Worm (Caenorhabditis elegans): Measurements from ENCODE around the gene ZK1307.2.

- no peak for TF ChIP-seq hpl-2 (GFP tag; optimal IDR thresholded peaks at IDR 0.05)
- no peak for TF ChIP-seq sox-4 (tag; optimal IDR thresholded peaks at IDR 0.05)
- TF ChIP-seq nhr-11 (tag; optimal IDR thresholded peaks at IDR 0.05), result no peak
- TF ChIP-seq lin-39 (tag; optimal IDR thresholded peaks at IDR 0.05), result no peak
- no peak for TF ChIP-seq fkh-4 (tag; optimal IDR thresholded peaks at IDR 0.05; ENCODE audit: borderline replicate concordance)
- TF ChIP-seq nhr-47 (tag; optimal IDR thresholded peaks at IDR 0.05), result no peak
- no peak for TF ChIP-seq pqm-1 (tag; optimal IDR thresholded peaks at IDR 0.05)
- no peak for TF ChIP-seq ama-1 (optimal IDR thresholded peaks at IDR 0.05)
- TF ChIP-seq isw-1 (GFP tag; IDR thresholded peaks at IDR 0.05), result no peak
- TF ChIP-seq mep-1 (tag; optimal IDR thresholded peaks at IDR 0.05), result no peak
- no peak for TF ChIP-seq lin-35 (GFP tag; optimal IDR thresholded peaks at IDR 0.05)
- no peak for TF ChIP-seq tbx-2 (tag; optimal IDR thresholded peaks at IDR 0.05)
Measured at ce11 chrII:9682044-9682443, 28.3 kb upstream of the ZK1307.2 start.

Data from whole organism, L1 larva.